Fruit fly (Drosophila melanogaster) whole organism, adult: ENCODE measurements around the gene dsd.

Experiments
- CG11617 ChIP-seq: fragments of 200-800 bp; sonication (Bioruptor generic); optimal IDR thresholded peaks from 2 replicates; lab custom pipeline; 2017; ENCODE audit warnings: mild to moderate bottlenecking, missing biosample characterization, missing genetic modification reagents, missing genetic modification characterization
- CG1620 ChIP-seq: fragments of 200-800 bp; sonication (Bioruptor generic); optimal IDR thresholded peaks from 2 replicates; lab custom pipeline; 2016; ENCODE audit warnings: missing biosample characterization, missing genetic modification characterization
- CG33017 ChIP-seq: fragments of 200-800 bp; sonication (Bioruptor generic); optimal IDR thresholded peaks from 2 replicates; lab custom pipeline; 2018; ENCODE audit warnings: missing biosample characterization, mild to moderate bottlenecking, missing genetic modification characterization, moderate library complexity
- Clk ChIP-seq: fragments of 200-800 bp; sonication (Bioruptor generic); optimal IDR thresholded peaks from 2 replicates; lab custom pipeline; 2017; ENCODE audit warnings: missing biosample characterization, missing genetic modification characterization
- Hr96 ChIP-seq: fragments of 200-800 bp; sonication (Bioruptor generic); optimal IDR thresholded peaks from 2 replicates; lab custom pipeline; 2016; ENCODE audit warnings: missing biosample characterization, missing genetic modification characterization
- Mnt ChIP-seq: fragments of 200-800 bp; sonication (Bioruptor generic); optimal IDR thresholded peaks from 2 replicates; lab custom pipeline; 2016; ENCODE audit warnings: missing biosample characterization, mild to moderate bottlenecking, missing genetic modification characterization
- bab1 ChIP-seq: fragments of 200-800 bp; sonication (Bioruptor generic); optimal IDR thresholded peaks from 3 replicates; lab custom pipeline; 2019; ENCODE audit warnings: missing biosample characterization, mild to moderate bottlenecking, missing genetic modification characterization, moderate library complexity
- cic ChIP-seq: fragments of 200-800 bp; sonication (Bioruptor generic); optimal IDR thresholded peaks from 2 replicates; lab custom pipeline; 2017; ENCODE audit warnings: missing biosample characterization, mild to moderate bottlenecking, missing genetic modification characterization, moderate library complexity
- cnc ChIP-seq, 2 experiments: fragments of >200 bp; optimal IDR thresholded peaks; 2 replicates each; lab custom pipeline; 2017
- kay ChIP-seq: fragments of 200-800 bp; sonication (Bioruptor generic); peaks from one replicate; lab custom pipeline; 2016; ENCODE audit warnings: missing biosample characterization, missing genetic modification characterization, borderline replicate concordance
- toe ChIP-seq: fragments of 200-800 bp; sonication (Bioruptor generic); optimal IDR thresholded peaks from 2 replicates; lab custom pipeline; 2016; ENCODE audit warnings: missing biosample characterization, missing genetic modification characterization

- no peak for TF ChIP-seq toe
- no peak for TF ChIP-seq Hr96 (GFP tag; lab: Kevin White, UChicago)
- TF ChIP-seq bab1 (GFP tag; lab: Kevin White, UChicago): peak; percentile 86
- TF ChIP-seq Mnt (GFP tag; lab: Kevin White, UChicago): peak; percentile 48
- TF ChIP-seq CG33017 (tag; lab: Kevin White, UChicago): peak; percentile 58
- TF ChIP-seq kay (GFP tag; lab: Kevin White, UChicago): peak; percentile 97
- peak; percentile 88 for TF ChIP-seq Clk (GFP tag; lab: Kevin White, UChicago)
- TF ChIP-seq CG1620 (GFP tag; lab: Kevin White, UChicago): peak; percentile 5
- no peak for TF ChIP-seq cnc (optimal IDR thresholded peaks at IDR 0.05; lab: Kevin White, UChicago)
- TF ChIP-seq CG11617 (GFP tag; lab: Kevin White, UChicago): peak; percentile 55
- peak; percentile 80 for TF ChIP-seq cic (GFP tag; lab: Kevin White, UChicago)
These were observed 46.1 kb downstream of the dsd start, which contains the start of gene CG5646 for dm6 chr3R:27561114-27561513.
